Fruit fly (Drosophila melanogaster): ENCODE measurements around the gene CG8064.

dm6 chr3R:18296084-18296483 lies 12.6 kb downstream of the CG8064 start:
- TF ChIP-seq CG6813 (GFP tag; optimal IDR thresholded peaks at IDR 0.05) (peak; percentile 4), tap (tag; optimal IDR thresholded peaks at IDR 0.05) (no peak), CG14014 (GFP tag; IDR thresholded peaks at IDR 0.05) (no peak), ham (GFP tag; IDR thresholded peaks at IDR 0.05) (no peak)

Measured in whole organism, embryonic.